Fruit fly (Drosophila melanogaster) whole organism, prepupa: ENCODE measurements around the gene Snx21.
A peak's percentile ranks its signal among the peaks of the same experiment; 100 is the strongest.

ENCODE experiments used
- CG10631 ChIP-seq: fragments of 200-800 bp; sonication (Bioruptor generic); optimal IDR thresholded peaks from 2 replicates; lab custom pipeline; 2016; ENCODE audit warnings: missing biosample characterization, missing genetic modification characterization
- CG10669 ChIP-seq: fragments of 200-800 bp; sonication (Bioruptor generic); optimal IDR thresholded peaks from 3 replicates; lab custom pipeline; 2018; ENCODE audit warnings: missing biosample characterization, mild to moderate bottlenecking, missing genetic modification characterization, moderate library complexity
- CG11294 ChIP-seq: fragments of 200-800 bp; sonication (Bioruptor generic); IDR thresholded peaks from 2 replicates; pipeline ENCODE4 v1.3.6; 2022; ENCODE audit warnings: missing biosample characterization, missing genetic modification characterization
- CG11902 ChIP-seq: fragments of 200-800 bp; sonication (Bioruptor generic); optimal IDR thresholded peaks from 3 replicates; lab custom pipeline; 2016; ENCODE audit warnings: missing biosample characterization, missing genetic modification characterization
- CG15336 ChIP-seq: fragments of 200-800 bp; sonication (Bioruptor generic); IDR thresholded peaks from 2 replicates; pipeline ENCODE4 v1.3.6; 2022; ENCODE audit warnings: missing biosample characterization, missing genetic modification characterization
- CG3032 ChIP-seq: fragments of 200-800 bp; optimal IDR thresholded peaks from 2 replicates; lab custom pipeline; 2019; ENCODE audit warnings: missing biosample characterization, mild to moderate bottlenecking, missing genetic modification characterization, moderate library complexity
- CG31627 ChIP-seq: fragments of 200-800 bp; sonication (Bioruptor generic); optimal IDR thresholded peaks from 3 replicates; lab custom pipeline; 2016; ENCODE audit warnings: missing biosample characterization, missing genetic modification characterization
- CG4318 ChIP-seq: fragments of 200-800 bp; sonication (Bioruptor generic); optimal IDR thresholded peaks from 3 replicates; lab custom pipeline; 2017; ENCODE audit warnings: missing biosample characterization, mild to moderate bottlenecking, missing genetic modification characterization
- CG6163 ChIP-seq: fragments of 200-800 bp; sonication (Bioruptor generic); IDR thresholded peaks from 3 replicates; pipeline ENCODE4 v1.3.6; 2022; ENCODE audit warnings: missing biosample characterization, missing genetic modification characterization
- CG6808 ChIP-seq: fragments of 200-800 bp; sonication (Bioruptor generic); optimal IDR thresholded peaks from 3 replicates; lab custom pipeline; 2017; ENCODE audit warnings: missing biosample characterization, missing genetic modification characterization, mild to moderate bottlenecking, moderate library complexity, missing genetic modification reagents
- CG8319 ChIP-seq: fragments of 200-800 bp; sonication (Bioruptor generic); optimal IDR thresholded peaks from 3 replicates; lab custom pipeline; 2016; ENCODE audit warnings: missing biosample characterization, missing genetic modification characterization
- CG8632 ChIP-seq: fragments of 200-800 bp; sonication (Bioruptor generic); optimal IDR thresholded peaks from 3 replicates; lab custom pipeline; 2016; ENCODE audit warnings: missing biosample characterization, missing genetic modification characterization
- Eip78C ChIP-seq: fragments of 200-800 bp; sonication (Bioruptor generic); peaks from one replicate; lab custom pipeline; 2016; ENCODE audit warnings: missing biosample characterization, missing genetic modification characterization
- Eip93F ChIP-seq: fragments of 200-800 bp; sonication (Bioruptor generic); optimal IDR thresholded peaks from 2 replicates; lab custom pipeline; 2016; ENCODE audit warnings: missing biosample characterization, mild to moderate bottlenecking, missing genetic modification characterization
- Ets21C ChIP-seq: fragments of 200-800 bp; sonication (Bioruptor generic); optimal IDR thresholded peaks from 3 replicates; lab custom pipeline; 2016; ENCODE audit warnings: missing biosample characterization, missing genetic modification characterization
- Gug ChIP-seq: fragments of 200-800 bp; sonication (Bioruptor generic); IDR thresholded peaks from 2 replicates; pipeline ENCODE4 v1.3.6; 2022; ENCODE audit warnings: missing biosample characterization, missing genetic modification characterization
- Hr38 ChIP-seq: sonication (Bioruptor generic); optimal IDR thresholded peaks from 2 replicates; lab custom pipeline; 2016; ENCODE audit warnings: missing biosample characterization, missing genetic modification characterization
- Lpt ChIP-seq: fragments of 200-800 bp; sonication (Bioruptor generic); optimal IDR thresholded peaks from 3 replicates; lab custom pipeline; 2016; ENCODE audit warnings: missing biosample characterization, missing genetic modification characterization
- Met ChIP-seq: fragments of 200-800 bp; sonication (Bioruptor generic); optimal IDR thresholded peaks from 3 replicates; lab custom pipeline; 2016; ENCODE audit warnings: missing biosample characterization, missing genetic modification characterization
- Smox ChIP-seq: fragments of 200-800 bp; sonication (Bioruptor generic); optimal IDR thresholded peaks from 3 replicates; lab custom pipeline; 2016; ENCODE audit warnings: missing biosample characterization, missing genetic modification characterization
- Sox102F ChIP-seq: fragments of 200-800 bp; sonication (Bioruptor generic); optimal IDR thresholded peaks from 2 replicates; lab custom pipeline; 2016; ENCODE audit warnings: missing biosample characterization, mild to moderate bottlenecking, missing genetic modification characterization
- Sox14 ChIP-seq: fragments of 200-800 bp; sonication (Bioruptor generic); optimal IDR thresholded peaks from 3 replicates; lab custom pipeline; 2016; ENCODE audit warnings: missing biosample characterization, missing genetic modification characterization
- acj6 ChIP-seq: fragments of 200-800 bp; sonication (Bioruptor generic); optimal IDR thresholded peaks from 3 replicates; lab custom pipeline; 2016; ENCODE audit warnings: missing biosample characterization, missing genetic modification characterization
- dsx ChIP-seq: fragments of 200-800 bp; optimal IDR thresholded peaks from 3 replicates; lab custom pipeline; 2019; ENCODE audit warnings: missing biosample characterization, mild to moderate bottlenecking, missing genetic modification characterization, moderate library complexity; ENCODE audit not compliant: poor library complexity, severe bottlenecking
- esn ChIP-seq: fragments of 200-800 bp; sonication (Bioruptor generic); optimal IDR thresholded peaks from 2 replicates; lab custom pipeline; 2016; ENCODE audit warnings: missing biosample characterization, mild to moderate bottlenecking, missing genetic modification characterization, moderate library complexity
- fd85E ChIP-seq: fragments of 200-800 bp; sonication (Bioruptor generic); optimal IDR thresholded peaks from 3 replicates; lab custom pipeline; 2016; ENCODE audit warnings: missing biosample characterization, missing genetic modification characterization
- salr ChIP-seq, 2 experiments: fragments of 200-800 bp; sonication (Bioruptor generic); optimal IDR thresholded peaks; 3 replicates each; lab custom pipeline; 2016 to 2018; ENCODE audit warnings: missing biosample characterization in 2 of 2, missing genetic modification characterization in 2 of 2, mild to moderate bottlenecking in 1 of 2
- spab ChIP-seq: fragments of 200-800 bp; sonication (Bioruptor generic); optimal IDR thresholded peaks from 2 replicates; lab custom pipeline; 2017; ENCODE audit warnings: missing biosample characterization, mild to moderate bottlenecking, missing genetic modification characterization, missing genetic modification reagents
- ss ChIP-seq, 2 experiments: fragments of 200-800 bp; sonication (Bioruptor generic); optimal IDR thresholded peaks; 2 replicates in 1 of 2; 3 replicates in 1 of 2; lab custom pipeline; 2017 to 2018; ENCODE audit warnings: mild to moderate bottlenecking in 2 of 2, missing biosample characterization in 2 of 2, missing genetic modification characterization in 2 of 2, moderate library complexity in 1 of 2
- svp ChIP-seq: fragments of 200-800 bp; sonication (Bioruptor generic); peaks from one replicate; lab custom pipeline; 2016; ENCODE audit warnings: missing biosample characterization, missing genetic modification characterization
- vri ChIP-seq: fragments of 200-800 bp; sonication (Bioruptor generic); optimal IDR thresholded peaks from 3 replicates; lab custom pipeline; 2016; ENCODE audit warnings: missing biosample characterization, mild to moderate bottlenecking, missing genetic modification characterization

Gene Snx21

dm6 chr2L:2748480-2749143 lies 16.9 kb downstream of the Snx21 start (continued):
- TF ChIP-seq CG11902 (peak; percentile 81), Eip93F (GFP tag; lab: Kevin White, UChicago) (no peak), Met (GFP tag; lab: Kevin White, UChicago) (no peak), Eip78C (peak; percentile 93), Gug (GFP tag; lab: Robert Waterston, UW) (peak; percentile 67), CG8632 (GFP tag; lab: Kevin White, UChicago) (peak; percentile 89), CG6808 (GFP tag; lab: Kevin White, UChicago) (peak; percentile 77), Sox102F (GFP tag; lab: Kevin White, UChicago) (no peak), Ets21C (no peak)

DNA sequence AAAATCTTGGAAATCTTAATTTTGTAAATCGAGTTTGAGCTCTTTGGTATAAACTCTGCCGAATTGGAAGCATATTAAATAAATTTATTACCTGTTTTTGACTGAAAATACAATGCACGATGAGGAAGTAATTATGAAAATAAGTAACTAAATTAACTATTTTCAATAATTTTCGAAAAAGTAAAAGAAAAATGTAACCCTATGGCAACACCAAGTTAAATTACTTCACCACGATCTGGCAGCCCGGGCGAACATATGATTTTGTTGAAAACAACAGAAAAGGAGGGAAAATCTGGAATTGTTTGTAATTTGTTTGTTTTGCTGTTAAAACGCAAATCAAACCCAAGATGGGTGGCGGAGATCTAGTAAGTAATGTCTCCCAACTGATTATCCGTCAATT lies 20.6 kb downstream of the Snx21 start, which contains the start of the genes CG9961 and Cwc25:
TSS of gene CG9961 (minus strand) at position 83 of the 400 bp plus-strand sequence.
TSS of gene Cwc25 (plus strand) at position 247 of the 400 bp plus-strand sequence.
- TF ChIP-seq CG6163 (GFP tag; lab: Robert Waterston, UW) = no peak
- no peak for TF ChIP-seq CG31627 (GFP tag; lab: Kevin White, UChicago)
- no peak for TF ChIP-seq salr (GFP tag; optimal IDR thresholded peaks at IDR 0.05; lab: Kevin White, UChicago)
- TF ChIP-seq Sox102F (GFP tag; lab: Kevin White, UChicago) = no peak
- no peak for TF ChIP-seq Lpt (GFP tag; lab: Kevin White, UChicago)
- TF ChIP-seq vri = no peak
- no peak for TF ChIP-seq CG6808 (GFP tag; lab: Kevin White, UChicago)
- TF ChIP-seq dsx (GFP tag; lab: Kevin White, UChicago) = peak; percentile 31
- peak; percentile 25 for TF ChIP-seq CG3032 (tag; lab: Kevin White, UChicago)
- no peak for TF ChIP-seq Ets21C
- no peak for TF ChIP-seq acj6 (GFP tag; lab: Kevin White, UChicago)
- TF ChIP-seq CG8632 (GFP tag; lab: Kevin White, UChicago) = no peak

DNA sequence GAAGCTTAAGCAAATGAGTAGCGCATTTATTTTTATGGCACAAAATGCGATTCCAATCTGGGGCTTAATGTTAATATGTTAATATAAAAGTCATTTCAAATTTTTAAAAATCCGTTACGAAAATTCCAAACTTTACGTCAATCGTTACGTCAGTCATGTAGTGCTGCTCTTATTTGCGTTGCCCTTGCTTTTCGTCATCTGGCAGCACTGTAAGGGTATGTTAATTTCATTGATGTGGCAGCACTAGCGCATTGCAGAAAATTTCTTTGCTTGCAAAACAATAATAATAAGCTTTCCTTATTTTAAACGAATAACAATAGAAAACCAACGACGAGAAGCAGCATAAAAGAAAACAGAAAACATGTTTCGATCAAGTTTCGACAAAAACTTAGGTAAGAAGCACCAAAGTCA lies 25.6 kb downstream of the Snx21 start, which contains the start of gene Hrs:
TSS of gene Hrs (plus strand) at position 167 of the 411 bp plus-strand sequence.
- TF ChIP-seq esn (peak; percentile 22), CG3032 (tag; lab: Kevin White, UChicago) (peak; percentile 25), svp (GFP tag; lab: Kevin White, UChicago) (peak; percentile 25), Sox14 (GFP tag; lab: Kevin White, UChicago) (peak; percentile 53), Eip78C (no peak)

- TF ChIP-seq CG11294 (GFP tag; lab: Robert Waterston, UW) (no peak), spab (GFP tag; lab: Kevin White, UChicago) (no peak), CG10669 (GFP tag; lab: Kevin White, UChicago) (no peak), CG6163 (GFP tag; lab: Robert Waterston, UW) (no peak), CG15336 (GFP tag; lab: Robert Waterston, UW) (no peak), CG3032 (tag; lab: Kevin White, UChicago) (no peak), ss (GFP tag; optimal IDR thresholded peaks at IDR 0.05; lab: Kevin White, UChicago) (no peak), CG4318 (GFP tag; lab: Kevin White, UChicago) (no peak), CG10631 (GFP tag; lab: Kevin White, UChicago) (no peak), fd85E (GFP tag; lab: Kevin White, UChicago) (no peak), Smox (GFP tag; lab: Kevin White, UChicago) (no peak), Eip78C (no peak), CG8319 (GFP tag; lab: Kevin White, UChicago) (no peak)
Measured at dm6 chr2L:2737561-2737960, 27.9 kb downstream of the Snx21 start.

dm6 chr2L:2735539-2735938 lies 29.9 kb downstream of the Snx21 start:
- TF ChIP-seq CG6163 (GFP tag; lab: Robert Waterston, UW) (peak; percentile 51; the same call in 2 of the 3 replicates), Hr38 (GFP tag; lab: Kevin White, UChicago) (no peak)
- TF ChIP-seq, all 60 proteins: peak for 1
